Fruit fly (Drosophila melanogaster) whole organism, prepupa: ENCODE data around the gene TTLL6B.

ENCODE experiments used
- CG10631 ChIP-seq: fragments of 200-800 bp; sonication (Bioruptor generic); optimal IDR thresholded peaks from 2 replicates; lab custom pipeline; 2016; ENCODE audit warnings: missing biosample characterization, missing genetic modification characterization
- CG11902 ChIP-seq: fragments of 200-800 bp; sonication (Bioruptor generic); optimal IDR thresholded peaks from 3 replicates; lab custom pipeline; 2016; ENCODE audit warnings: missing biosample characterization, missing genetic modification characterization
- CG15336 ChIP-seq: fragments of 200-800 bp; sonication (Bioruptor generic); IDR thresholded peaks from 2 replicates; pipeline ENCODE4 v1.3.6; 2022; ENCODE audit warnings: missing biosample characterization, missing genetic modification characterization
- CG1621 ChIP-seq: fragments of 200-800 bp; sonication (Bioruptor generic); optimal IDR thresholded peaks from 3 replicates; lab custom pipeline; 2018; ENCODE audit warnings: missing biosample characterization, mild to moderate bottlenecking, missing genetic modification characterization
- CG31627 ChIP-seq: fragments of 200-800 bp; sonication (Bioruptor generic); optimal IDR thresholded peaks from 3 replicates; lab custom pipeline; 2016; ENCODE audit warnings: missing biosample characterization, missing genetic modification characterization
- CG32006 ChIP-seq: fragments of 200-800 bp; sonication (Bioruptor generic); optimal IDR thresholded peaks from 3 replicates; lab custom pipeline; 2017; ENCODE audit warnings: missing biosample characterization, mild to moderate bottlenecking, missing genetic modification characterization
- CG34406 ChIP-seq: fragments of 200-800 bp; sonication (Bioruptor generic); optimal IDR thresholded peaks from 3 replicates; lab custom pipeline; 2016; ENCODE audit warnings: missing biosample characterization, missing genetic modification characterization
- CG3919 ChIP-seq: fragments of 200-800 bp; sonication (Bioruptor generic); optimal IDR thresholded peaks from 3 replicates; lab custom pipeline; 2016; ENCODE audit warnings: missing biosample characterization, missing genetic modification characterization
- CG6163 ChIP-seq: fragments of 200-800 bp; sonication (Bioruptor generic); IDR thresholded peaks from 3 replicates; pipeline ENCODE4 v1.3.6; 2022; ENCODE audit warnings: missing biosample characterization, missing genetic modification characterization
- CG6792 ChIP-seq: fragments of 200-800 bp; sonication (Bioruptor generic); optimal IDR thresholded peaks from 3 replicates; lab custom pipeline; 2016; ENCODE audit warnings: missing biosample characterization, missing genetic modification characterization
- CG6854 ChIP-seq: fragments of 200-800 bp; sonication (Bioruptor generic); optimal IDR thresholded peaks from 2 replicates; lab custom pipeline; 2017; ENCODE audit warnings: missing biosample characterization, mild to moderate bottlenecking, missing genetic modification characterization
- CG7368 ChIP-seq: fragments of 200-800 bp; sonication (Bioruptor generic); optimal IDR thresholded peaks from 3 replicates; lab custom pipeline; 2016; ENCODE audit warnings: missing biosample characterization, missing genetic modification characterization
- CG8319 ChIP-seq: fragments of 200-800 bp; sonication (Bioruptor generic); optimal IDR thresholded peaks from 3 replicates; lab custom pipeline; 2016; ENCODE audit warnings: missing biosample characterization, missing genetic modification characterization
- CG9139 ChIP-seq: fragments of 200-800 bp; sonication (Bioruptor generic); optimal IDR thresholded peaks from 3 replicates; lab custom pipeline; 2017; ENCODE audit warnings: missing biosample characterization, mild to moderate bottlenecking, missing genetic modification characterization
- Eip75B ChIP-seq: fragments of 200-800 bp; sonication (Bioruptor generic); optimal IDR thresholded peaks from 3 replicates; lab custom pipeline; 2016; ENCODE audit warnings: missing biosample characterization, missing genetic modification characterization
- Eip78C ChIP-seq: fragments of 200-800 bp; sonication (Bioruptor generic); peaks from one replicate; lab custom pipeline; 2016; ENCODE audit warnings: missing biosample characterization, missing genetic modification characterization
- Eip93F ChIP-seq: fragments of 200-800 bp; sonication (Bioruptor generic); optimal IDR thresholded peaks from 2 replicates; lab custom pipeline; 2016; ENCODE audit warnings: missing biosample characterization, mild to moderate bottlenecking, missing genetic modification characterization
- Ets96B ChIP-seq: fragments of 200-800 bp; optimal IDR thresholded peaks from 2 replicates; lab custom pipeline; 2019; ENCODE audit warnings: missing biosample characterization, mild to moderate bottlenecking, missing genetic modification characterization, moderate library complexity
- Gug ChIP-seq: fragments of 200-800 bp; sonication (Bioruptor generic); IDR thresholded peaks from 2 replicates; pipeline ENCODE4 v1.3.6; 2022; ENCODE audit warnings: missing biosample characterization, missing genetic modification characterization
- Hr39 ChIP-seq: fragments of 200-800 bp; sonication (Bioruptor generic); optimal IDR thresholded peaks from 2 replicates; lab custom pipeline; 2016; ENCODE audit warnings: missing biosample characterization, missing genetic modification characterization
- Hr4 ChIP-seq: fragments of 200-800 bp; sonication (Bioruptor generic); optimal IDR thresholded peaks from 3 replicates; lab custom pipeline; 2016; ENCODE audit warnings: missing biosample characterization, missing genetic modification characterization
- Lpt ChIP-seq: fragments of 200-800 bp; sonication (Bioruptor generic); optimal IDR thresholded peaks from 3 replicates; lab custom pipeline; 2016; ENCODE audit warnings: missing biosample characterization, missing genetic modification characterization
- Met ChIP-seq: fragments of 200-800 bp; sonication (Bioruptor generic); optimal IDR thresholded peaks from 3 replicates; lab custom pipeline; 2016; ENCODE audit warnings: missing biosample characterization, missing genetic modification characterization
- OdsH ChIP-seq: fragments of 200-800 bp; sonication (Bioruptor generic); optimal IDR thresholded peaks from 3 replicates; lab custom pipeline; 2016; ENCODE audit warnings: missing biosample characterization, missing genetic modification characterization
- Smox ChIP-seq: fragments of 200-800 bp; sonication (Bioruptor generic); optimal IDR thresholded peaks from 3 replicates; lab custom pipeline; 2016; ENCODE audit warnings: missing biosample characterization, missing genetic modification characterization
- Sox102F ChIP-seq: fragments of 200-800 bp; sonication (Bioruptor generic); optimal IDR thresholded peaks from 2 replicates; lab custom pipeline; 2016; ENCODE audit warnings: missing biosample characterization, mild to moderate bottlenecking, missing genetic modification characterization
- Sox14 ChIP-seq: fragments of 200-800 bp; sonication (Bioruptor generic); optimal IDR thresholded peaks from 3 replicates; lab custom pipeline; 2016; ENCODE audit warnings: missing biosample characterization, missing genetic modification characterization
- achi ChIP-seq: fragments of 200-800 bp; sonication (Bioruptor generic); optimal IDR thresholded peaks from 3 replicates; lab custom pipeline; 2016; ENCODE audit warnings: missing biosample characterization, missing genetic modification characterization
- acj6 ChIP-seq: fragments of 200-800 bp; sonication (Bioruptor generic); optimal IDR thresholded peaks from 3 replicates; lab custom pipeline; 2016; ENCODE audit warnings: missing biosample characterization, missing genetic modification characterization
- dsx ChIP-seq: fragments of 200-800 bp; optimal IDR thresholded peaks from 3 replicates; lab custom pipeline; 2019; ENCODE audit warnings: missing biosample characterization, mild to moderate bottlenecking, missing genetic modification characterization, moderate library complexity; ENCODE audit not compliant: poor library complexity, severe bottlenecking
- esn ChIP-seq: fragments of 200-800 bp; sonication (Bioruptor generic); optimal IDR thresholded peaks from 2 replicates; lab custom pipeline; 2016; ENCODE audit warnings: missing biosample characterization, mild to moderate bottlenecking, missing genetic modification characterization, moderate library complexity
- fd59A ChIP-seq: fragments of 200-800 bp; sonication (Bioruptor generic); optimal IDR thresholded peaks from 2 replicates; lab custom pipeline; 2017; ENCODE audit warnings: missing biosample characterization, mild to moderate bottlenecking, missing genetic modification characterization, missing genetic modification reagents
- fd85E ChIP-seq: fragments of 200-800 bp; sonication (Bioruptor generic); optimal IDR thresholded peaks from 3 replicates; lab custom pipeline; 2016; ENCODE audit warnings: missing biosample characterization, missing genetic modification characterization
- fkh ChIP-seq: fragments of 200-800 bp; sonication (Bioruptor generic); optimal IDR thresholded peaks from 3 replicates; lab custom pipeline; 2017; ENCODE audit warnings: missing biosample characterization, mild to moderate bottlenecking, missing genetic modification characterization, moderate library complexity
- lz ChIP-seq: fragments of 200-800 bp; sonication (Bioruptor generic); optimal IDR thresholded peaks from 3 replicates; lab custom pipeline; 2016; ENCODE audit warnings: missing biosample characterization, missing genetic modification characterization
- net ChIP-seq: fragments of 200-800 bp; sonication (Bioruptor generic); optimal IDR thresholded peaks from 3 replicates; lab custom pipeline; 2016; ENCODE audit warnings: missing biosample characterization, missing genetic modification characterization
- pdm3 ChIP-seq: fragments of 200-800 bp; sonication (Bioruptor generic); optimal IDR thresholded peaks from 3 replicates; lab custom pipeline; 2016; ENCODE audit warnings: missing biosample characterization, missing genetic modification characterization
- salr ChIP-seq, 2 experiments: fragments of 200-800 bp; sonication (Bioruptor generic); optimal IDR thresholded peaks; 3 replicates each; lab custom pipeline; 2016 to 2018; ENCODE audit warnings: missing biosample characterization in 2 of 2, missing genetic modification characterization in 2 of 2, mild to moderate bottlenecking in 1 of 2
- ss ChIP-seq, 2 experiments: fragments of 200-800 bp; sonication (Bioruptor generic); optimal IDR thresholded peaks; 2 replicates in 1 of 2; 3 replicates in 1 of 2; lab custom pipeline; 2017 to 2018; ENCODE audit warnings: mild to moderate bottlenecking in 2 of 2, missing biosample characterization in 2 of 2, missing genetic modification characterization in 2 of 2, moderate library complexity in 1 of 2
- svp ChIP-seq: fragments of 200-800 bp; sonication (Bioruptor generic); peaks from one replicate; lab custom pipeline; 2016; ENCODE audit warnings: missing biosample characterization, missing genetic modification characterization
- topi ChIP-seq: fragments of 200-800 bp; sonication (Bioruptor generic); optimal IDR thresholded peaks from 3 replicates; lab custom pipeline; 2016; ENCODE audit warnings: missing biosample characterization, missing genetic modification characterization
- vri ChIP-seq: fragments of 200-800 bp; sonication (Bioruptor generic); optimal IDR thresholded peaks from 3 replicates; lab custom pipeline; 2016; ENCODE audit warnings: missing biosample characterization, mild to moderate bottlenecking, missing genetic modification characterization

TTLL6B gene

dm6 chr3R:27246264-27246663 is 4.5 kb downstream of the TTLL6B start (continued):
- TF ChIP-seq Hr4 (GFP tag; lab: Kevin White, UChicago) (peak; percentile 44), CG34406 (peak; percentile 52), fd85E (GFP tag; lab: Kevin White, UChicago) (no peak), CG15336 (GFP tag; lab: Robert Waterston, UW) (peak; percentile 87), CG8319 (no peak), Hr39 (no peak), CG6792 (peak; percentile 25), Ets96B (peak; percentile 82), CG10631 (peak; percentile 62), lz (GFP tag; lab: Kevin White, UChicago) (no peak), achi (GFP tag; lab: Kevin White, UChicago) (peak; percentile 68)

- peak; percentile 68 for TF ChIP-seq dsx (GFP tag; lab: Kevin White, UChicago)
- no peak for TF ChIP-seq Sox102F (GFP tag; lab: Kevin White, UChicago)
Observed at dm6 chr3R:27245401-27245757, 5.4 kb downstream of the TTLL6B start.

DNA sequence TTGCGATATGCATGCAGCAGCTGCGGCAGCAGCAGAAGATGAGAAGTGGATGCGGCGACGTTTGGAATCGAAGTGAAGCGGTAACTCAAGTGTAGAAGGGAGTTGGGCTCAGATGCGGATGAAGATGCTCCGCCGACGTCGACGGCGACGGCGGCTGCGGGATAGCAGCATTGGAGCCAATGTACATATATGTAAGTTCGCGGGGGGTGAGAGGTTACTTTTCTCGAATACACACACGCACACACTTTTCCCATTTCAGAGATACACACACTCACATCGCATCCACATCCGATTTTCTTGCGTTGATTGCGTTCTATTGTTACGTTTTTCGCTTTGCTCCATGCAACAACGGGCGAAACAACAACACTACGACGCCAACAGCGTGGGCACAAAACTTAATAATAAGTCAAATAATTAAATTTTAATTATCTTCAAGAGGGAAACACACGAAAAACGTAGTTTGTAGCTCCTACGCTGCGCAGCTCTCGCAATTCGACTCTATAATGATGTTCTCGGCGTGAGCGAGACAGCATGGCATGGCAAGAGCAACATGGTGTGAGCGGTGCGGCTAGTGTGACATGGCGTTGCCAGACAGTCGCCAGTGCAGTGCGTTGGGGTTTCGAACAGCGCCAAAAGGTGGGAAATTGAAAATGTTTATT is 5.9 kb downstream of the TTLL6B start, which contains the start of gene CG18766:
TSS of gene CG18766 (minus strand) at position 508 of the 659 bp plus-strand sequence.
- peak; percentile 27 for TF ChIP-seq topi (GFP tag; lab: Kevin White, UChicago)
- TF ChIP-seq CG32006 (GFP tag; lab: Kevin White, UChicago): peak; percentile 28
- 0 out of 3 replicates have a peak, but pooled peaks have one; percentile 46 for TF ChIP-seq CG6163
- no peak for TF ChIP-seq Sox102F (GFP tag; lab: Kevin White, UChicago)
- no peak for TF ChIP-seq acj6
- no peak for TF ChIP-seq salr (GFP tag; optimal IDR thresholded peaks at IDR 0.05; lab: Kevin White, UChicago)
- TF ChIP-seq net (GFP tag; lab: Kevin White, UChicago): no peak
- TF ChIP-seq Eip78C (GFP tag; lab: Kevin White, UChicago): peak; percentile 73
- peak; percentile 61 for TF ChIP-seq CG9139 (GFP tag; lab: Kevin White, UChicago)
- no peak for TF ChIP-seq Hr39
- no peak for TF ChIP-seq Smox (GFP tag; lab: Kevin White, UChicago)
- no peak for TF ChIP-seq pdm3
- TF ChIP-seq Ets96B: no peak
- TF ChIP-seq CG8319: no peak
- TF ChIP-seq vri (GFP tag; lab: Kevin White, UChicago): peak; percentile 39
- no peak for TF ChIP-seq OdsH
- no peak for TF ChIP-seq CG11902 (GFP tag; lab: Kevin White, UChicago)
- no peak for TF ChIP-seq Met
- TF ChIP-seq Gug: no peak
- TF ChIP-seq Eip75B (GFP tag; lab: Kevin White, UChicago): peak; percentile 9
- TF ChIP-seq CG34406: no peak
- peak; percentile 58 for TF ChIP-seq CG6854 (GFP tag; lab: Kevin White, UChicago)
- no peak for TF ChIP-seq achi (GFP tag; lab: Kevin White, UChicago)
- TF ChIP-seq ss (GFP tag; optimal IDR thresholded peaks at IDR 0.05; lab: Kevin White, UChicago): peak; percentile 67 to 76
- TF ChIP-seq Eip93F: peak; percentile 66
- peak; percentile 18 for TF ChIP-seq esn (GFP tag; lab: Kevin White, UChicago)
- peak; percentile 27 for TF ChIP-seq CG3919 (GFP tag; lab: Kevin White, UChicago)
- TF ChIP-seq svp (GFP tag; lab: Kevin White, UChicago): peak; percentile 95
- TF ChIP-seq lz (GFP tag; lab: Kevin White, UChicago): no peak
- no peak for TF ChIP-seq CG7368
- TF ChIP-seq fkh: peak; percentile 77
- peak; percentile 16 for TF ChIP-seq CG31627
- peak; percentile 13 for TF ChIP-seq CG1621 (tag; lab: Kevin White, UChicago)
- no peak for TF ChIP-seq fd59A
- TF ChIP-seq Sox14 (GFP tag; lab: Kevin White, UChicago): peak; percentile 36
- TF ChIP-seq Lpt (GFP tag; lab: Kevin White, UChicago): no peak
